Fruit fly (Drosophila melanogaster) whole organism: ENCODE data around the gene SAK.
A peak's percentile ranks its signal among the peaks of the same experiment; 100 is the strongest.

ENCODE experiments used
- CG8478 ChIP-seq: fragments of >200 bp; optimal IDR thresholded peaks from 2 replicates; lab custom pipeline; 2018; ENCODE audit warnings: inconsistent platforms
- Dll ChIP-seq: fragments of >200 bp; optimal IDR thresholded peaks from 2 replicates; lab custom pipeline; 2017
- EcR ChIP-seq, 2 experiments: fragments of >200 bp; optimal IDR thresholded peaks; 2 replicates each; lab custom pipeline; 2017; ENCODE audit warnings: missing biosample characterization in 2 of 2, missing genetic modification characterization in 2 of 2, missing genetic modification reagents in 2 of 2
- pan ChIP-seq: fragments of >200 bp; optimal IDR thresholded peaks from 2 replicates; lab custom pipeline; 2017
- psq ChIP-seq: fragments of >200 bp; optimal IDR thresholded peaks from 2 replicates; lab custom pipeline; 2017
- usp ChIP-seq: fragments of >200 bp; optimal IDR thresholded peaks from 2 replicates; lab custom pipeline; 2017; ENCODE audit warnings: missing biosample characterization, missing genetic modification characterization, mixed read lengths

Gene SAK

dm6 chr3L:21501928-21502327 lies 13.8 kb downstream of the SAK start:
- no peak for TF ChIP-seq EcR (GFP tag; optimal IDR thresholded peaks at IDR 0.05; lab: Kevin White, UChicago)

dm6 chr3L:21501172-21501571 lies 14.5 kb downstream of the SAK start, which contains the start of gene Est-Q:
Gene Est-Q (plus strand): TSS chr3L:21501421.
- TF ChIP-seq Dll = no peak
- TF ChIP-seq usp (GFP tag; lab: Kevin White, UChicago) = no peak
- TF ChIP-seq CG8478 (lab: Kevin White, UChicago) = no peak
- no peak for TF ChIP-seq EcR (GFP tag; optimal IDR thresholded peaks at IDR 0.05; lab: Kevin White, UChicago)
- no peak for TF ChIP-seq psq (lab: Kevin White, UChicago)
- TF ChIP-seq pan (lab: Kevin White, UChicago) = no peak

dm6 chr3L:21496865-21497634 lies 18.6 kb downstream of the SAK start, which contains the start of gene Hr78:
Gene Hr78 (minus strand): TSS chr3L:21497494.
- TF ChIP-seq psq (lab: Kevin White, UChicago) (no peak), EcR (GFP tag; optimal IDR thresholded peaks at IDR 0.05; lab: Kevin White, UChicago) (no peak), CG8478 (lab: Kevin White, UChicago) (no peak), pan (lab: Kevin White, UChicago) (no peak), usp (GFP tag; lab: Kevin White, UChicago) (no peak)

- TF ChIP-seq CG8478 (lab: Kevin White, UChicago) (no peak), usp (GFP tag; lab: Kevin White, UChicago) (no peak), pan (lab: Kevin White, UChicago) (no peak), Dll (no peak), psq (lab: Kevin White, UChicago) (no peak), EcR (GFP tag; optimal IDR thresholded peaks at IDR 0.05; lab: Kevin White, UChicago) (no peak)
Measured at dm6 chr3L:21496502-21496864, 19.2 kb downstream of the SAK start.

dm6 chr3L:21492723-21493316 lies 22.9 kb downstream of the SAK start, which contains the start of the genes CG7202 and CG7519:
Gene CG7202 (minus strand): TSS chr3L:21492773.
Gene CG7519 (plus strand): TSS chr3L:21493083.
- TF ChIP-seq EcR (GFP tag; optimal IDR thresholded peaks at IDR 0.05; lab: Kevin White, UChicago) (no peak), psq (lab: Kevin White, UChicago) (no peak)

dm6 chr3L:21490486-21490885 lies 25.2 kb downstream of the SAK start, which contains the start of gene Neu2:
Gene Neu2 (minus strand): TSS chr3L:21490586.
- TF ChIP-seq pan (lab: Kevin White, UChicago) = no peak

dm6 chr3L:21483837-21484236 lies 31.9 kb downstream of the SAK start:
- TF ChIP-seq usp (GFP tag; lab: Kevin White, UChicago) = no peak
- no peak for TF ChIP-seq CG8478 (lab: Kevin White, UChicago)
- no peak for TF ChIP-seq pan (lab: Kevin White, UChicago)
- TF ChIP-seq EcR (GFP tag; optimal IDR thresholded peaks at IDR 0.05; lab: Kevin White, UChicago) = no peak
- TF ChIP-seq psq (lab: Kevin White, UChicago) = no peak
- TF ChIP-seq Dll = no peak

dm6 chr3L:21482100-21482499 lies 33.6 kb downstream of the SAK start:
- no peak for TF ChIP-seq EcR (GFP tag; optimal IDR thresholded peaks at IDR 0.05; lab: Kevin White, UChicago)
- no peak for TF ChIP-seq psq (lab: Kevin White, UChicago)
- no peak for TF ChIP-seq CG8478 (lab: Kevin White, UChicago)
- no peak for TF ChIP-seq pan (lab: Kevin White, UChicago)
- no peak for TF ChIP-seq Dll
- TF ChIP-seq usp (GFP tag; lab: Kevin White, UChicago) = no peak

dm6 chr3L:21479636-21480035 lies 36.1 kb downstream of the SAK start:
- TF ChIP-seq EcR (GFP tag; optimal IDR thresholded peaks at IDR 0.05; lab: Kevin White, UChicago) (no peak), psq (lab: Kevin White, UChicago) (no peak), CG8478 (lab: Kevin White, UChicago) (peak; percentile 67), Dll (peak; percentile 8), pan (lab: Kevin White, UChicago) (no peak), usp (GFP tag; lab: Kevin White, UChicago) (no peak)

dm6 chr3L:21477866-21478265 lies 37.8 kb downstream of the SAK start:
- no peak for TF ChIP-seq EcR (GFP tag; optimal IDR thresholded peaks at IDR 0.05; lab: Kevin White, UChicago)
- no peak for TF ChIP-seq usp (GFP tag; lab: Kevin White, UChicago)
- no peak for TF ChIP-seq pan (lab: Kevin White, UChicago)
- TF ChIP-seq CG8478 (lab: Kevin White, UChicago) = no peak
- no peak for TF ChIP-seq psq (lab: Kevin White, UChicago)

dm6 chr3L:21476429-21477006 lies 39.2 kb downstream of the SAK start, which contains the start of gene croc:
Gene croc (minus strand): TSS chr3L:21476479.
- TF ChIP-seq CG8478 (lab: Kevin White, UChicago) (peak; percentile 88), pan (lab: Kevin White, UChicago) (no peak)

- TF ChIP-seq psq (lab: Kevin White, UChicago) = no peak
- no peak for TF ChIP-seq EcR (GFP tag; optimal IDR thresholded peaks at IDR 0.05; lab: Kevin White, UChicago)
- no peak for TF ChIP-seq CG8478 (lab: Kevin White, UChicago)
- TF ChIP-seq usp (GFP tag; lab: Kevin White, UChicago) = no peak
- no peak for TF ChIP-seq Dll
- TF ChIP-seq pan (lab: Kevin White, UChicago) = no peak
Measured at dm6 chr3L:21471895-21472294, 43.8 kb downstream of the SAK start.
